Worm (Caenorhabditis elegans): Measurements from ENCODE around the gene cdf-2.
A peak's percentile ranks its signal among the peaks of the same experiment; 100 is the strongest.

The cdf-2 gene

ce11 chrX:12452143-12452570, 14.6 kb downstream of the cdf-2 start:
- TF ChIP-seq F10B5.3 (tag; optimal IDR thresholded peaks at IDR 0.05) (peak; percentile 10), ceh-44 (GFP tag; IDR thresholded peaks at IDR 0.05) (no peak), F49E8.2 (tag; optimal IDR thresholded peaks at IDR 0.05; ENCODE audit: borderline replicate concordance) (no peak), saeg-2 (GFP tag; IDR thresholded peaks at IDR 0.05) (0 out of 2 replicates have a peak, but pooled peaks have one; percentile 26), nhr-48 (tag; optimal IDR thresholded peaks at IDR 0.05) (no peak), ceh-32 (tag; optimal IDR thresholded peaks at IDR 0.05; ENCODE audit: poor library complexity) (no peak), F37D6.2 (tag; optimal IDR thresholded peaks at IDR 0.05) (peak; percentile 80), zip-11 (GFP tag; IDR thresholded peaks at IDR 0.05) (no peak), F44E2.7 (GFP tag; IDR thresholded peaks at IDR 0.05) (peak; percentile 51; the same call in 1 of the 2 replicates), dve-1 (tag; optimal IDR thresholded peaks at IDR 0.05; ENCODE audit: insufficient read depth) (peak; percentile 52), nhr-102 (tag; optimal IDR thresholded peaks at IDR 0.05) (peak; percentile 31), lin-38 (GFP tag; IDR thresholded peaks at IDR 0.05) (peak; percentile 49), T26A8.4 (GFP tag; IDR thresholded peaks at IDR 0.05) (peak; percentile 50), lin-13 (GFP tag; optimal IDR thresholded peaks at IDR 0.05) (peak; percentile 24), daf-19 (GFP tag; conservative IDR thresholded peaks at IDR 0.05) (no peak), dmd-6 (GFP tag; IDR thresholded peaks at IDR 0.05) (0 out of 2 replicates have a peak, but pooled peaks have one; percentile 52), daf-16 (GFP tag; optimal IDR thresholded peaks at IDR 0.05) (no peak), daf-16 (tag; optimal IDR thresholded peaks at IDR 0.05) (peak; percentile 4), egl-43 (GFP tag; IDR thresholded peaks at IDR 0.05) (peak; percentile 73; the same call in 1 of the 2 replicates), php-3 (GFP tag; IDR thresholded peaks at IDR 0.05) (0 out of 2 replicates have a peak, but pooled peaks have one; percentile 8), mep-1 (tag; optimal IDR thresholded peaks at IDR 0.05) (peak; percentile 71), lsy-2 (tag; optimal IDR thresholded peaks at IDR 0.05) (peak in 1 of 2 experiments; percentile 40), attf-4 (tag; optimal IDR thresholded peaks at IDR 0.05) (no peak), dmd-8 (GFP tag; IDR thresholded peaks at IDR 0.05) (no peak), tra-1 (GFP tag; IDR thresholded peaks at IDR 0.05) (0 out of 2 replicates have a peak, but pooled peaks have one; percentile 57), ctbp-1 (GFP tag; IDR thresholded peaks at IDR 0.05) (peak; percentile 66), mxl-3 (GFP tag; optimal IDR thresholded peaks at IDR 0.05) (peak; percentile 47), set-16 (GFP tag; IDR thresholded peaks at IDR 0.05) (peak; percentile 93), fos-1 (tag; optimal IDR thresholded peaks at IDR 0.05) (no peak), arid-1 (GFP tag; conservative IDR thresholded peaks at IDR 0.05) (no peak), ztf-7 (tag; optimal IDR thresholded peaks at IDR 0.05) (no peak), rbr-2 (tag; optimal IDR thresholded peaks at IDR 0.05) (peak; percentile 70), madf-9 (GFP tag; conservative IDR thresholded peaks at IDR 0.05) (0 out of 2 replicates have a peak, but pooled peaks have one; percentile 53), hmg-1.1 (GFP tag; IDR thresholded peaks at IDR 0.05) (peak; percentile 58; the same call in 1 of the 2 replicates), nhr-28 (tag; optimal IDR thresholded peaks at IDR 0.05) (peak; percentile 15), skn-1 (tag; optimal IDR thresholded peaks at IDR 0.05) (no peak), hlh-11 (tag; optimal IDR thresholded peaks at IDR 0.05) (peak; percentile 63), nhr-111 (GFP tag; optimal IDR thresholded peaks at IDR 0.05) (no peak), aha-1 (tag) (peak; percentile 73), ztf-11 (tag; optimal IDR thresholded peaks at IDR 0.05) (no peak), nhr-25 (tag; optimal IDR thresholded peaks at IDR 0.05; ENCODE audit: borderline replicate concordance, insufficient read depth) (no peak), hif-1 (tag; optimal IDR thresholded peaks at IDR 0.05) (peak in 1 of 2 experiments; percentile 67), fkh-10 (GFP tag; optimal IDR thresholded peaks at IDR 0.05) (peak; percentile 56), ceh-20 (GFP tag; IDR thresholded peaks at IDR 0.05) (peak; percentile 46; the same call in 1 of the 2 replicates), hlh-30 (tag; optimal IDR thresholded peaks at IDR 0.05; ENCODE audit: insufficient read depth) (peak; percentile 5), mes-2 (tag; optimal IDR thresholded peaks at IDR 0.05; ENCODE audit: poor library complexity, severe bottlenecking) (peak; percentile 61), madf-5 (GFP tag; IDR thresholded peaks at IDR 0.05) (no peak), unc-62 (GFP tag; optimal IDR thresholded peaks at IDR 0.05 in 1 of 2) (peak in 1 of 2 experiments; percentile 15), unc-62 (tag; optimal IDR thresholded peaks at IDR 0.05) (no peak), nhr-11 (tag; optimal IDR thresholded peaks at IDR 0.05) (peak; percentile 2)
